Worm (Caenorhabditis elegans): Measurements from ENCODE around the gene Y39B6A.1.

- no peak for TF ChIP-seq elt-3 (tag; optimal IDR thresholded peaks at IDR 0.05)
- TF ChIP-seq aly-2 (tag; optimal IDR thresholded peaks at IDR 0.05) = no peak
- no peak for TF ChIP-seq blmp-1 (tag; optimal IDR thresholded peaks at IDR 0.05; ENCODE audit: insufficient read depth)
- no peak for TF ChIP-seq ztf-11 (tag; optimal IDR thresholded peaks at IDR 0.05)
- no peak for TF ChIP-seq nhr-25 (tag; optimal IDR thresholded peaks at IDR 0.05)
- TF ChIP-seq ceh-82 (tag; optimal IDR thresholded peaks at IDR 0.05) = no peak
- no peak for TF ChIP-seq ama-1 (optimal IDR thresholded peaks at IDR 0.05)
- TF ChIP-seq nhr-11 (tag; optimal IDR thresholded peaks at IDR 0.05) = no peak
- TF ChIP-seq fos-1 (tag; optimal IDR thresholded peaks at IDR 0.05) = no peak
- no peak for TF ChIP-seq nhr-10 (tag; optimal IDR thresholded peaks at IDR 0.05)
- TF ChIP-seq nhr-6 (tag; optimal IDR thresholded peaks at IDR 0.05) = no peak
- no peak for TF ChIP-seq mab-5 (tag; optimal IDR thresholded peaks at IDR 0.05)
Measured at ce11 chrV:19217675-19218074, 14.3 kb upstream of the Y39B6A.1 start, which contains the start of gene oac-49.
